Worm (Caenorhabditis elegans): ENCODE data around the gene imph-1.

ce11 chrIII:4581495-4581894, 28.1 kb downstream of the imph-1 start, which contains the start of gene F35G12.12:
- TF ChIP-seq elt-3 (tag; optimal IDR thresholded peaks at IDR 0.05) (no peak), nhr-237 (tag; optimal IDR thresholded peaks at IDR 0.05) (no peak), pqm-1 (tag; optimal IDR thresholded peaks at IDR 0.05) (no peak), ZK546.5 (tag; optimal IDR thresholded peaks at IDR 0.05) (no peak), unc-62 (GFP tag; optimal IDR thresholded peaks at IDR 0.05) (no peak), jun-1 (tag; optimal IDR thresholded peaks at IDR 0.05) (no peak), elt-2 (tag; optimal IDR thresholded peaks at IDR 0.05) (no peak)

Data from whole organism, L3 larva.